Worm (Caenorhabditis elegans) whole organism, young adult: ENCODE data around the gene ZK622.4.

ENCODE experiments used
- B0336.3 ChIP-seq: fragments of 200-800 bp; sonication (Bioruptor generic); IDR thresholded peaks from 2 replicates; pipeline ENCODE4 v1.3.6; 2022; ENCODE audit warnings: missing genetic modification characterization, missing compliant biosample characterization
- C06A6.2 ChIP-seq: fragments of 200-800 bp; sonication (Bioruptor generic); conservative IDR thresholded peaks from 2 replicates; pipeline ENCODE4 v1.3.6; 2022; ENCODE audit warnings: missing genetic modification characterization, missing compliant biosample characterization
- C17E4.6 ChIP-seq: fragments of 200-800 bp; sonication (Bioruptor generic); IDR thresholded peaks from 2 replicates; pipeline ENCODE4 v1.3.6; 2022; ENCODE audit warnings: missing genetic modification reagents, missing genetic modification characterization, missing compliant biosample characterization
- F39B2.1 ChIP-seq: fragments of 200-800 bp; sonication (Bioruptor generic); IDR thresholded peaks from 2 replicates; pipeline ENCODE4 v1.3.6; 2022; ENCODE audit warnings: missing genetic modification reagents, missing genetic modification characterization, missing compliant biosample characterization
- F49E8.2 ChIP-seq: sonication (generic microtip); optimal IDR thresholded peaks from 3 replicates; lab custom pipeline; 2017; ENCODE audit warnings: missing genetic modification characterization, mild to moderate bottlenecking, missing compliant biosample characterization, antibody characterized with exemption, moderate library complexity; ENCODE audit not compliant: insufficient read depth
- F55B11.4 ChIP-seq: sonication (generic microtip); optimal IDR thresholded peaks from 2 replicates; lab custom pipeline; 2016; ENCODE audit warnings: missing compliant biosample characterization, missing genetic modification characterization, borderline replicate concordance; ENCODE audit not compliant: insufficient read depth
- K11D2.4 ChIP-seq: fragments of 200-800 bp; sonication (Bioruptor generic); IDR thresholded peaks from 2 replicates; pipeline ENCODE4 v1.3.6; 2022; ENCODE audit warnings: missing genetic modification reagents, missing genetic modification characterization, missing compliant biosample characterization
- ZK185.1 ChIP-seq: sonication (generic microtip); optimal IDR thresholded peaks from 2 replicates; lab custom pipeline; 2016; ENCODE audit warnings: mild to moderate bottlenecking, missing genetic modification characterization, missing compliant biosample characterization; ENCODE audit not compliant: poor library complexity, severe bottlenecking
- atf-7 ChIP-seq: sonication (generic microtip); optimal IDR thresholded peaks from 2 replicates; lab custom pipeline; 2017; ENCODE audit warnings: mild to moderate bottlenecking, missing genetic modification characterization, missing compliant biosample characterization
- attf-5 ChIP-seq: fragments of 200-800 bp; sonication (Bioruptor generic); optimal IDR thresholded peaks from 2 replicates; lab custom pipeline; 2018; ENCODE audit warnings: mild to moderate bottlenecking, missing genetic modification characterization, missing compliant biosample characterization
- cebp-1 ChIP-seq, 2 experiments: fragments of 200-800 bp in 1 of 2; sonication (Bioruptor generic) in 1 of 2; sonication (generic microtip) in 1 of 2; IDR thresholded peaks in 1 of 2; optimal IDR thresholded peaks in 1 of 2; 2 replicates each; pipeline versions ENCODE4 v1.3.6 to Lab custom; 2017 to 2022; ENCODE audit warnings: missing compliant biosample characterization in 2 of 2, missing genetic modification characterization in 2 of 2, mild to moderate bottlenecking in 1 of 2, missing genetic modification reagents in 1 of 2, moderate library complexity in 1 of 2
- ceh-100 ChIP-seq: fragments of 200-800 bp; sonication (Bioruptor generic); IDR thresholded peaks from 2 replicates; pipeline ENCODE4 v1.3.6; 2022; ENCODE audit warnings: missing genetic modification reagents, missing genetic modification characterization, missing compliant biosample characterization
- ceh-27 ChIP-seq: fragments of 200-800 bp; sonication (Bioruptor generic); optimal IDR thresholded peaks from 2 replicates; lab custom pipeline; 2018; ENCODE audit warnings: mild to moderate bottlenecking, missing genetic modification characterization, moderate library complexity, missing compliant biosample characterization
- ceh-40 ChIP-seq: fragments of 200-800 bp; sonication (Bioruptor generic); IDR thresholded peaks from 2 replicates; pipeline ENCODE4 v1.3.6; 2022; ENCODE audit warnings: missing genetic modification characterization, missing compliant biosample characterization
- die-1 ChIP-seq: sonication (generic microtip); optimal IDR thresholded peaks from 2 replicates; lab custom pipeline; 2016; ENCODE audit warnings: missing genotype, mild to moderate bottlenecking, missing genetic modification characterization, missing compliant biosample characterization
- dox-1 ChIP-seq: fragments of 200-800 bp; sonication (Bioruptor generic); IDR thresholded peaks from 2 replicates; pipeline ENCODE4 v1.3.6; 2022; ENCODE audit warnings: missing genetic modification reagents, missing genetic modification characterization, missing compliant biosample characterization
- efl-1 ChIP-seq: fragments of 150-350 bp; optimal IDR thresholded peaks from 2 replicates; lab custom pipeline; 2014; ENCODE audit warnings: missing biosample characterization, missing genetic modification reagents, missing genetic modification characterization
- egl-18 ChIP-seq: fragments of 200-800 bp; sonication (Bioruptor generic); IDR thresholded peaks from 2 replicates; pipeline ENCODE4 v1.3.6; 2022; ENCODE audit warnings: missing genetic modification reagents, missing genetic modification characterization, missing compliant biosample characterization
- hmg-1.2 ChIP-seq: fragments of 200-800 bp; sonication (Bioruptor generic); IDR thresholded peaks from 2 replicates; pipeline ENCODE4 v1.3.6; 2022; ENCODE audit warnings: missing genetic modification reagents, missing genetic modification characterization, missing compliant biosample characterization
- hmg-20 ChIP-seq: fragments of 200-800 bp; sonication (Bioruptor generic); IDR thresholded peaks from 2 replicates; pipeline ENCODE4 v1.3.6; 2022; ENCODE audit warnings: missing genetic modification reagents, missing genetic modification characterization, missing compliant biosample characterization
- hrde-1 ChIP-seq: sonication (generic microtip); optimal IDR thresholded peaks from 2 replicates; lab custom pipeline; 2016; ENCODE audit warnings: missing genetic modification characterization, mild to moderate bottlenecking, missing compliant biosample characterization, moderate library complexity, missing genotype, missing genetic modification reagents, borderline replicate concordance
- lag-1 ChIP-seq: fragments of 200-800 bp; sonication (Bioruptor generic); IDR thresholded peaks from 2 replicates; pipeline ENCODE4 v1.3.6; 2022; ENCODE audit warnings: missing genetic modification reagents, missing genetic modification characterization, missing compliant biosample characterization
- lin-26 ChIP-seq: fragments of 200-800 bp; sonication (Bioruptor generic); IDR thresholded peaks from 2 replicates; pipeline ENCODE4 v1.3.6; 2022; ENCODE audit warnings: missing genetic modification reagents, missing genetic modification characterization, missing compliant biosample characterization
- lin-35 ChIP-seq, 3 experiments: fragments of 150-350 bp in 2 of 3; sonication (generic microtip) in 1 of 3; optimal IDR thresholded peaks; 2 replicates each; lab custom pipeline; 2014 to 2018; ENCODE audit warnings: missing biosample characterization in 3 of 3, missing genetic modification characterization in 3 of 3, missing genetic modification reagents in 3 of 3
- lin-40 ChIP-seq: sonication (generic microtip); optimal IDR thresholded peaks from 2 replicates; lab custom pipeline; 2016; ENCODE audit warnings: missing genetic modification characterization, mild to moderate bottlenecking, missing compliant biosample characterization, missing genotype, missing genetic modification reagents
- lin-54 ChIP-seq: fragments of 200-800 bp; sonication (Bioruptor generic); optimal IDR thresholded peaks from 2 replicates; lab custom pipeline; 2018; ENCODE audit warnings: mild to moderate bottlenecking, missing genetic modification characterization, missing compliant biosample characterization
- lir-1 ChIP-seq: fragments of 200-800 bp; sonication (Bioruptor generic); conservative IDR thresholded peaks from 2 replicates; pipeline ENCODE4 v1.3.6; 2022; ENCODE audit warnings: missing genetic modification reagents, missing genetic modification characterization, missing compliant biosample characterization
- madf-10 ChIP-seq: sonication (generic microtip); optimal IDR thresholded peaks from 2 replicates; lab custom pipeline; 2016; ENCODE audit warnings: mild to moderate bottlenecking, missing genetic modification characterization, missing compliant biosample characterization
- mcd-1 ChIP-seq: fragments of 200-800 bp; sonication (Bioruptor generic); IDR thresholded peaks from 2 replicates; pipeline ENCODE4 v1.3.6; 2022; ENCODE audit warnings: missing genetic modification reagents, missing genetic modification characterization, missing compliant biosample characterization
- mxl-1 ChIP-seq: sonication (generic microtip); optimal IDR thresholded peaks from 2 replicates; lab custom pipeline; 2016; ENCODE audit warnings: missing genetic modification characterization, missing compliant biosample characterization
- nfyb-1 ChIP-seq: fragments of 200-800 bp; sonication (Bioruptor generic); IDR thresholded peaks from 2 replicates; pipeline ENCODE4 v1.3.6; 2022; ENCODE audit warnings: missing genetic modification reagents, missing genetic modification characterization, missing compliant biosample characterization
- nhr-179 ChIP-seq: sonication (generic microtip); optimal IDR thresholded peaks from 2 replicates; lab custom pipeline; 2016; ENCODE audit warnings: mild to moderate bottlenecking, missing genetic modification characterization, missing compliant biosample characterization
- nhr-80 ChIP-seq: sonication (generic microtip); optimal IDR thresholded peaks from 2 replicates; lab custom pipeline; 2016; ENCODE audit warnings: missing genetic modification characterization, missing compliant biosample characterization
- pbrm-1 ChIP-seq: fragments of 200-800 bp; sonication (Bioruptor generic); IDR thresholded peaks from 2 replicates; pipeline ENCODE4 v1.3.6; 2022; ENCODE audit warnings: missing genetic modification reagents, missing genetic modification characterization, missing compliant biosample characterization
- snpc-4 ChIP-seq, 5 experiments: fragments of 150-350 bp in 1 of 5; sonication (generic microtip) in 4 of 5; optimal IDR thresholded peaks; 2 replicates each; lab custom pipeline; 2014 to 2018; ENCODE audit warnings: missing genetic modification characterization in 5 of 5, missing biosample characterization in 3 of 5, antibody characterized with exemption in 2 of 5, mild to moderate bottlenecking in 2 of 5, missing compliant biosample characterization in 2 of 5, missing genotype in 2 of 5, moderate library complexity in 2 of 5, missing genetic modification reagents in 1 of 5
- somi-1 ChIP-seq: fragments of 200-800 bp; sonication (Bioruptor generic); optimal IDR thresholded peaks from 2 replicates; lab custom pipeline; 2018; ENCODE audit warnings: mild to moderate bottlenecking, missing genetic modification characterization, missing compliant biosample characterization
- tbp1 ChIP-seq: fragments of 200-800 bp; sonication (Bioruptor generic); optimal IDR thresholded peaks from 2 replicates; lab custom pipeline; 2018; ENCODE audit warnings: mild to moderate bottlenecking, missing genetic modification characterization, missing compliant biosample characterization
- unc-62 ChIP-seq: fragments of 150-350 bp; optimal IDR thresholded peaks from 2 replicates; lab custom pipeline; 2014; ENCODE audit warnings: missing biosample characterization, missing genetic modification reagents, missing genetic modification characterization
- zfh-2 ChIP-seq: fragments of 200-800 bp; sonication (Bioruptor generic); conservative IDR thresholded peaks from 2 replicates; pipeline ENCODE4 v1.3.6; 2022; ENCODE audit warnings: missing genetic modification reagents, missing genetic modification characterization, missing compliant biosample characterization
- ztf-26 ChIP-seq: sonication (generic microtip); optimal IDR thresholded peaks from 2 replicates; lab custom pipeline; 2017; ENCODE audit warnings: missing genetic modification characterization, missing compliant biosample characterization

The ZK622.4 gene

ce11 chrII:5336035-5336376 lies 43.5 kb downstream of the ZK622.4 start (continued):
- peak; percentile 35; the same call in 1 of the 2 replicates for TF ChIP-seq egl-18 (GFP tag; lab: Robert Waterston, UW)
- TF ChIP-seq, all 124 proteins: peak for 14

ce11 chrII:5336660-5337494 lies 44.4 kb downstream of the ZK622.4 start:
- TF ChIP-seq somi-1 (GFP tag; lab: Kevin White, UChicago) (peak; percentile 45), lir-1 (GFP tag; lab: Robert Waterston, UW) (no peak), nhr-80 (tag; lab: Kevin White, UChicago) (peak; percentile 32), zfh-2 (peak; percentile 90), madf-10 (peak; percentile 15), pbrm-1 (GFP tag; lab: Robert Waterston, UW) (peak; percentile 43; the same call in 1 of the 2 replicates), C06A6.2 (GFP tag; lab: Robert Waterston, UW) (0 out of 2 replicates have a peak, but pooled peaks have one; percentile 10), lin-26 (GFP tag; lab: Robert Waterston, UW) (0 out of 2 replicates have a peak, but pooled peaks have one; percentile 44), hmg-20 (GFP tag; lab: Robert Waterston, UW) (no peak), ztf-26 (tag; lab: Kevin White, UChicago) (peak; percentile 11), ceh-27 (GFP tag; lab: Kevin White, UChicago) (peak; percentile 63), nfyb-1 (GFP tag; lab: Robert Waterston, UW) (peak; percentile 49; the same call in 1 of the 2 replicates), dox-1 (GFP tag; lab: Robert Waterston, UW) (peak; percentile 40; the same call in 1 of the 2 replicates), ceh-100 (GFP tag; lab: Robert Waterston, UW) (0 out of 2 replicates have a peak, but pooled peaks have one; percentile 13), ZK185.1 (tag; lab: Kevin White, UChicago) (peak; percentile 45), cebp-1 (GFP tag; IDR thresholded peaks at IDR 0.05; lab: Robert Waterston, UW) (no peak), cebp-1 (tag; optimal IDR thresholded peaks at IDR 0.05; lab: Kevin White, UChicago) (peak; percentile 69), lin-35 (GFP tag; optimal IDR thresholded peaks at IDR 0.05; lab: Kevin White, UChicago) (peak in 1 of 3 experiments; percentile 40), K11D2.4 (GFP tag; lab: Robert Waterston, UW) (peak; percentile 66), lin-40 (tag; lab: Kevin White, UChicago) (peak; percentile 67), efl-1 (peak; percentile 22), lin-54 (peak; percentile 30), C17E4.6 (GFP tag; lab: Robert Waterston, UW) (no peak), F55B11.4 (no peak), attf-5 (GFP tag; lab: Kevin White, UChicago) (peak; percentile 12), F49E8.2 (tag; lab: Kevin White, UChicago) (no peak), mcd-1 (GFP tag; lab: Robert Waterston, UW) (peak; percentile 40; the same call in 1 of the 2 replicates), mxl-1 (tag; lab: Kevin White, UChicago) (no peak), hrde-1 (tag; lab: Kevin White, UChicago) (no peak), snpc-4 (GFP tag; optimal IDR thresholded peaks at IDR 0.05; lab: Kevin White, UChicago) (no peak), snpc-4 (tag; optimal IDR thresholded peaks at IDR 0.05; lab: Kevin White, UChicago) (peak in 2 of 4 experiments; percentile 3 to 34), B0336.3 (GFP tag; lab: Robert Waterston, UW) (0 out of 2 replicates have a peak, but pooled peaks have one; percentile 36), F39B2.1 (GFP tag; lab: Robert Waterston, UW) (no peak), atf-7 (tag; lab: Kevin White, UChicago) (peak; percentile 27), ceh-40 (GFP tag; lab: Robert Waterston, UW) (0 out of 2 replicates have a peak, but pooled peaks have one; percentile 43), unc-62 (GFP tag; lab: Kevin White, UChicago) (peak; percentile 54), die-1 (tag; lab: Kevin White, UChicago) (peak; percentile 5), tbp1 (GFP tag; lab: Kevin White, UChicago) (peak; percentile 21), hmg-1.2 (GFP tag; lab: Robert Waterston, UW) (peak; percentile 81), lag-1 (GFP tag; lab: Robert Waterston, UW) (no peak), nhr-179 (tag; lab: Kevin White, UChicago) (no peak)
